Fruit fly (Drosophila melanogaster): Measurements from ENCODE around the gene PH4alphaSG1.

DNA sequence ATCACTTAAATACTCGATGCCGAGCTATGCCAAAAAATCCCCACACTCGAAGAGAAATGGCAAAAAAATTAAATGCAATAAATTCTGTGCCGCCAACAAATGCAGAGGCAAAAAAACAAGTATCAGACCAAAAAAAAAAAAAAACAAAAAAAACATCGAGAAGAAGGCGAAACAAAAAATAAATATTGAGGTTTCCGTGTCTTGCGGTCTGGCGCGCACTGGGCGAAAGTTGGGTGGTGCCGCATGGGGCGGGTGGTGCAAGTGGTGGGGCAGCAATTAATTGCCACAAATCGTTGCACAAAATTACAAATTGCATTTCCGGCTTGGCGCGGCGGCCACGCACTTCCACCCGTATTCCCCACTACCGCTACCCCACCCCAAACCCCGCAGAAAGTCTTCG is 29.0 kb upstream of the PH4alphaSG1 start:
- TF ChIP-seq Hr78 (GFP tag; optimal IDR thresholded peaks at IDR 0.05) (no peak), CG11085 (GFP tag; IDR thresholded peaks at IDR 0.05) (no peak)
